Worm (Caenorhabditis elegans) whole organism, mixed stage, embryonic: ENCODE results near the gene srx-64.

Experiments used
- bed-3 ChIP-seq: fragments of 200-800 bp; sonication (Bioruptor generic); optimal IDR thresholded peaks from 3 replicates; lab custom pipeline; 2018; ENCODE audit warnings: mild to moderate bottlenecking, missing genetic modification characterization, moderate library complexity, missing compliant biosample characterization
- blmp-1 ChIP-seq: fragments of 150-350 bp; optimal IDR thresholded peaks from 2 replicates; lab custom pipeline; 2014; ENCODE audit warnings: missing biosample characterization, missing genetic modification characterization
- ceh-43 ChIP-seq: fragments of 200-800 bp; sonication (Bioruptor generic); optimal IDR thresholded peaks from 2 replicates; lab custom pipeline; 2018; ENCODE audit warnings: mild to moderate bottlenecking, missing genetic modification characterization, moderate library complexity, missing compliant biosample characterization
- ceh-83 ChIP-seq: fragments of 200-800 bp; sonication (Bioruptor generic); optimal IDR thresholded peaks from 2 replicates; lab custom pipeline; 2018; ENCODE audit warnings: mild to moderate bottlenecking, missing genetic modification characterization, missing compliant biosample characterization
- ces-1 ChIP-seq: fragments of 150-350 bp; optimal IDR thresholded peaks from 2 replicates; lab custom pipeline; 2014; ENCODE audit warnings: missing biosample characterization, missing genetic modification reagents, missing genetic modification characterization
- cnd-1 ChIP-seq: fragments of 200-800 bp; sonication (Bioruptor generic); optimal IDR thresholded peaks from 2 replicates; lab custom pipeline; 2018; ENCODE audit warnings: mild to moderate bottlenecking, missing genetic modification characterization, missing compliant biosample characterization
- drap-1 ChIP-seq: fragments of 200-800 bp; sonication (Bioruptor generic); optimal IDR thresholded peaks from 3 replicates; lab custom pipeline; 2018; ENCODE audit warnings: mild to moderate bottlenecking, missing genetic modification characterization, missing compliant biosample characterization
- elt-3 ChIP-seq: fragments of 150-350 bp; optimal IDR thresholded peaks from 2 replicates; lab custom pipeline; 2014; ENCODE audit warnings: missing biosample characterization, missing genetic modification characterization
- flh-1 ChIP-seq: fragments of 200-800 bp; sonication (Bioruptor generic); optimal IDR thresholded peaks from 2 replicates; lab custom pipeline; 2018; ENCODE audit warnings: mild to moderate bottlenecking, missing genetic modification characterization, moderate library complexity, missing compliant biosample characterization
- ham-2 ChIP-seq: fragments of 200-800 bp; sonication (Bioruptor generic); optimal IDR thresholded peaks from 2 replicates; lab custom pipeline; 2018; ENCODE audit warnings: mild to moderate bottlenecking, missing genetic modification characterization, missing compliant biosample characterization
- hlh-1 ChIP-seq: fragments of 150-350 bp; optimal IDR thresholded peaks from 2 replicates; lab custom pipeline; 2014; ENCODE audit warnings: missing biosample characterization, missing genetic modification reagents, missing genetic modification characterization
- lin-13 ChIP-seq: fragments of 150-350 bp; optimal IDR thresholded peaks from 2 replicates; lab custom pipeline; 2014; ENCODE audit warnings: missing biosample characterization, missing genetic modification characterization
- lin-32 ChIP-seq: fragments of 200-800 bp; sonication (Bioruptor generic); optimal IDR thresholded peaks from 2 replicates; lab custom pipeline; 2018; ENCODE audit warnings: mild to moderate bottlenecking, missing genetic modification characterization, missing compliant biosample characterization
- mab-5 ChIP-seq: fragments of 150-350 bp; optimal IDR thresholded peaks from 2 replicates; lab custom pipeline; 2014; ENCODE audit warnings: missing biosample characterization, missing genetic modification characterization
- mep-1 ChIP-seq: fragments of 150-350 bp; optimal IDR thresholded peaks from 2 replicates; lab custom pipeline; 2017; ENCODE audit warnings: missing biosample characterization, missing genetic modification reagents, missing genetic modification characterization, inconsistent platforms
- mls-2 ChIP-seq: sonication (generic microtip); optimal IDR thresholded peaks from 2 replicates; lab custom pipeline; 2016; ENCODE audit warnings: mild to moderate bottlenecking, missing genetic modification characterization, moderate library complexity, missing compliant biosample characterization
- nhr-12 ChIP-seq: fragments of 150-350 bp; optimal IDR thresholded peaks from 2 replicates; lab custom pipeline; 2014; ENCODE audit warnings: missing biosample characterization, missing genetic modification characterization
- nhr-2 ChIP-seq: fragments of 150-350 bp; optimal IDR thresholded peaks from 2 replicates; lab custom pipeline; 2014; ENCODE audit warnings: missing biosample characterization, missing genetic modification characterization
- nhr-28 ChIP-seq: fragments of 150-350 bp; optimal IDR thresholded peaks from 2 replicates; lab custom pipeline; 2014; ENCODE audit warnings: missing biosample characterization, missing genetic modification characterization
- nhr-76 ChIP-seq: sonication (generic microtip); optimal IDR thresholded peaks from 2 replicates; lab custom pipeline; 2017; ENCODE audit warnings: missing biosample characterization, missing genetic modification characterization
- pha-4 ChIP-seq: fragments of 150-350 bp; optimal IDR thresholded peaks from 2 replicates; lab custom pipeline; 2018; ENCODE audit warnings: missing biosample characterization, missing genetic modification reagents, missing genetic modification characterization
- sem-2 ChIP-seq: fragments of 200-800 bp; sonication (Bioruptor generic); optimal IDR thresholded peaks from 2 replicates; lab custom pipeline; 2018; ENCODE audit warnings: mild to moderate bottlenecking, missing genetic modification characterization, missing compliant biosample characterization
- snpc-4 ChIP-seq: fragments of 150-350 bp; optimal IDR thresholded peaks from 2 replicates; lab custom pipeline; 2014; ENCODE audit warnings: missing biosample characterization, missing genetic modification characterization
- sptf-1 ChIP-seq: sonication (generic microtip); optimal IDR thresholded peaks from 2 replicates; lab custom pipeline; 2017; ENCODE audit warnings: mild to moderate bottlenecking, missing genetic modification characterization, moderate library complexity, missing compliant biosample characterization
- unc-120 ChIP-seq: sonication (generic microtip); optimal IDR thresholded peaks from 2 replicates; lab custom pipeline; 2017; ENCODE audit warnings: missing genetic modification characterization, missing compliant biosample characterization; ENCODE audit not compliant: poor library complexity, severe bottlenecking
- unc-39 ChIP-seq: fragments of 150-350 bp; optimal IDR thresholded peaks from 2 replicates; lab custom pipeline; 2014; ENCODE audit warnings: missing biosample characterization, missing genetic modification characterization
- unc-62 ChIP-seq: fragments of 150-350 bp; optimal IDR thresholded peaks from 2 replicates; lab custom pipeline; 2014; ENCODE audit warnings: missing biosample characterization, missing genetic modification reagents, missing genetic modification characterization
- ztf-11 ChIP-seq: fragments of 150-350 bp; optimal IDR thresholded peaks from 2 replicates; lab custom pipeline; 2014; ENCODE audit warnings: missing biosample characterization, missing genetic modification characterization

The srx-64 gene

ce11 chrV:3905841-3906240, 23.4 kb upstream of the srx-64 start, which contains the start of gene nhr-156:
nhr-156 (plus strand) TSS chrV:3906106.
- no peak for TF ChIP-seq unc-39
- TF ChIP-seq lin-13 (tag; lab: Kevin White, UChicago): no peak
- TF ChIP-seq, all 35 proteins: peak for 0

DNA sequence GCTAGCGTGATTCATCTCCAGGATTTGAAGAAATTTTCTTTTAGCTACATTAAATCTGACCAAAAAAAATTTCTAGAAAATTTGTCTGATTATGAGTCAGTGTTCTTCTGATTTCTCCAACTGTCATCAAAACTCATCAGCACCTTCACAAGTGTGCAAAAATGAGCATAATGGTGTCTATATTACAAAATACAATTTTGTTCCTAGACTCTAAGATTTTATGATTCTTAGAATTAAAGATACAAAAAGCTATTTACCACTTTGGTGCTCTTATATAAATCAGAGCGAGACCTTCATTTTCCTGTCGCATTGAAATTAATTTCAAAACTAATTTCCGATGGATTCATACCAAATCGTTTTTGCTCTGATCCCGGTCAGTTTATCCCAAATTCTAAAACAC, 16.7 kb upstream of the srx-64 start, which contains the start of gene srx-68:
TSS of gene srx-68 (plus strand) at position 301 of the 400 bp plus-strand sequence.
- TF ChIP-seq blmp-1 (tag; lab: Kevin White, UChicago): no peak
- TF ChIP-seq nhr-2 (tag; lab: Kevin White, UChicago): no peak
- no peak for TF ChIP-seq ceh-83
- no peak for TF ChIP-seq ces-1 (GFP tag; lab: Kevin White, UChicago)
- no peak for TF ChIP-seq elt-3 (tag; lab: Kevin White, UChicago)
- TF ChIP-seq pha-4 (tag; lab: Kevin White, UChicago): no peak
- no peak for TF ChIP-seq ztf-11 (tag; lab: Kevin White, UChicago)
- TF ChIP-seq mls-2 (tag; lab: Kevin White, UChicago): no peak
- TF ChIP-seq mep-1 (tag; lab: Kevin White, UChicago): no peak
- TF ChIP-seq lin-32 (GFP tag; lab: Kevin White, UChicago): no peak
- no peak for TF ChIP-seq nhr-12 (tag; lab: Kevin White, UChicago)
- TF ChIP-seq sem-2 (GFP tag; lab: Kevin White, UChicago): no peak

DNA sequence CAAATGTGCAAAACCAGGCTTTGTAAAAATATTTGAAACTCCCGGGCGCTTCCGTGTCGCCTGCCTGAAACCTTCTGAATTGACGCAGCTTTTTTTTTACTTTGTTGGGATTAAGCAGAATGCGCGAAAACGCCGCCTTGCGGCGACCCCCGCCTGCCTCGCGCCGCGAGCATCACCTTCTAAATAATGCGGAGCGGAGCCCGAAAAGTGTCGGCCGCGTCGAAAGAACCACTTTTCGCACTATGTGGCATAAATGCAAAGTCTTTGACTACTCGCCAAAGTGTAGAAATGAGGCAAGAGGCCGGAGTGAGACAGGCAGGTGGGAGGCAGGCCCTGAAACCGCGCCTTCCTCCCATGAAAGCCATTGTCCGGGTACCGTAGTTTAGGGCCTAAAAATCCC, 16.1 kb upstream of the srx-64 start:
- TF ChIP-seq nhr-2 (tag; lab: Kevin White, UChicago) (no peak), bed-3 (GFP tag; lab: Kevin White, UChicago) (no peak), unc-120 (tag; lab: Kevin White, UChicago) (no peak)

- TF ChIP-seq unc-62 (GFP tag; lab: Kevin White, UChicago) (no peak), hlh-1 (tag; lab: Kevin White, UChicago) (no peak), nhr-2 (tag; lab: Kevin White, UChicago) (no peak), mep-1 (tag; lab: Kevin White, UChicago) (no peak), nhr-28 (no peak), elt-3 (tag; lab: Kevin White, UChicago) (no peak), cnd-1 (no peak), flh-1 (GFP tag; lab: Kevin White, UChicago) (no peak), ceh-83 (no peak), blmp-1 (tag; lab: Kevin White, UChicago) (no peak), sptf-1 (tag; lab: Kevin White, UChicago) (no peak), lin-13 (tag; lab: Kevin White, UChicago) (no peak), mls-2 (tag; lab: Kevin White, UChicago) (no peak), ham-2 (GFP tag; lab: Kevin White, UChicago) (no peak), sem-2 (GFP tag; lab: Kevin White, UChicago) (no peak), ces-1 (GFP tag; lab: Kevin White, UChicago) (no peak)
Observed at ce11 chrV:3916480-3916879, 12.7 kb upstream of the srx-64 start, which contains the start of gene srx-67. srx-67 (plus strand) TSS chrV:3916780.

DNA sequence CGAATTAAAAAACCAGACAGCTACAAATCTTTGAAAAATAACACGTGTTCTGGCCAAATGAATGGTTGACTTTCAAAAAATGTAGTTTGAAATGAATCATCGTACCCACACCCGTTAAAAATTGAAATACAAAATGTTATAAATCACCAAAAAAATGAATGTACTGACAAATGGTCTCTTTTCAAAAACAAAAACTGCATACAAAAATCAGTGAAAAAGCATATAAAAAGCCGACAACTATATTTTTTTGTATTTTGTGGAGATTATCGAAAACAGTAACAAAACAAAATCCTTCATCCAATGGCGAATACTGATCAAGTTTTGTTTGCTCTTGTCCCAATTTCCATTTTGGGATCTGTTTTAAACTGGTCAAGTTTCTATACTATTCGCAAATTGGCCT, 9.9 kb upstream of the srx-64 start, which contains the start of gene srx-66:
TSS of gene srx-66 (plus strand) at position 301 of the 400 bp plus-strand sequence.
- no peak for TF ChIP-seq nhr-76 (tag; lab: Kevin White, UChicago)
- no peak for TF ChIP-seq lin-13 (tag; lab: Kevin White, UChicago)
- no peak for TF ChIP-seq snpc-4 (tag; lab: Kevin White, UChicago)

ce11 chrV:3921635-3922034, 7.6 kb upstream of the srx-64 start, which contains the start of gene srx-65:
srx-65 (plus strand) TSS chrV:3921935.
- TF ChIP-seq flh-1 (GFP tag; lab: Kevin White, UChicago): no peak
- TF ChIP-seq mab-5 (tag; lab: Kevin White, UChicago): no peak
- no peak for TF ChIP-seq unc-62 (GFP tag; lab: Kevin White, UChicago)
- TF ChIP-seq ceh-43 (GFP tag; lab: Kevin White, UChicago): no peak
- TF ChIP-seq lin-32 (GFP tag; lab: Kevin White, UChicago): no peak
- no peak for TF ChIP-seq lin-13 (tag; lab: Kevin White, UChicago)
- TF ChIP-seq ztf-11 (tag; lab: Kevin White, UChicago): no peak
- TF ChIP-seq bed-3 (GFP tag; lab: Kevin White, UChicago): no peak
- no peak for TF ChIP-seq drap-1 (GFP tag; lab: Kevin White, UChicago)
- TF ChIP-seq nhr-76 (tag; lab: Kevin White, UChicago): no peak
